Fruit fly (Drosophila melanogaster) whole organism, wandering third instar larva: ENCODE data around the gene CG13631.

Experiments
- Hr83 ChIP-seq: fragments of 200-300 bp; sonication (Bioruptor generic); optimal IDR thresholded peaks from 2 replicates; lab custom pipeline; 2016; ENCODE audit warnings: missing biosample characterization, mild to moderate bottlenecking, missing genetic modification characterization, moderate library complexity; ENCODE audit not compliant: poor library complexity, severe bottlenecking
- Mio ChIP-seq: sonication (Bioruptor generic); optimal IDR thresholded peaks from 2 replicates; lab custom pipeline; 2016; ENCODE audit warnings: missing biosample characterization, missing genetic modification characterization
- pan ChIP-seq: fragments of >200 bp; optimal IDR thresholded peaks from 2 replicates; lab custom pipeline; 2017

DNA sequence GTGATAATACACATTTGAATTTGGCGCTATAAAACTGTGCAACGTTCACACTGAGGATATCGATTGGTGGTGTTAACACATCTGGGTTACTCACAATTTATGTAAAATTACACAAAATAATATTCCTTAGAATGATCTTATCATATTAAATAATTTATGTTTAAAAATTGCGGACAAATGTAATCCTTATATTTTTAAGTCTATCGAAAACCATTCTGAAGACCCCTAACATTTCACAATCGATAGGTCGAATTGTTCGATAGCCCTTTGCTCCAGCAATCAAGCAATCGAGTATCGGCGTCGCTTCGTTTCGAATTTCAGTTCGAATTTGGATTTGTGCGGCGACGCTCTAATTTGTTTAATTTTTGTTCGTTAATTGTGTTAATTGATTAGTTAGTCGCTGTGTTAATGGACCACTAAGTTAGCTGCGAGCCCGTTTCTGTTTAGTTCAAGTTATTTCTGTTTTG is 15.6 kb upstream of the CG13631 start, which contains the start of gene asp:
- TF ChIP-seq pan (lab: Kevin White, UChicago), result no peak
- no peak for TF ChIP-seq Hr83 (GFP tag; lab: Kevin White, UChicago)
- TF ChIP-seq Mio (GFP tag; lab: Kevin White, UChicago), result no peak
